Fruit fly (Drosophila melanogaster): Measurements from ENCODE around the gene CG7376.

CG7376 gene

dm6 chr3L:6188995-6189927 lies 15.2 kb downstream of the CG7376 start, which contains the start of the genes D19A and CG7386 (continued):
- peak; percentile 35; the same call in 1 of the 2 replicates for TF ChIP-seq Bgb (GFP tag; IDR thresholded peaks at IDR 0.05; ENCODE audit: partially characterized antibody)
- peak; percentile 43 for TF ChIP-seq CG18599 (GFP tag; optimal IDR thresholded peaks at IDR 0.05)
- no peak for TF ChIP-seq CG8765 (GFP tag; IDR thresholded peaks at IDR 0.05)
- TF ChIP-seq CG7928 (GFP tag; optimal IDR thresholded peaks at IDR 0.05), result peak; percentile 89
- TF ChIP-seq CG1603 (tag; optimal IDR thresholded peaks at IDR 0.05), result peak; percentile 59
- TF ChIP-seq fd102C (GFP tag; optimal IDR thresholded peaks at IDR 0.05), result no peak
- no peak for TF ChIP-seq CG4360 (GFP tag; IDR thresholded peaks at IDR 0.05)
- TF ChIP-seq CG3281 (GFP tag; optimal IDR thresholded peaks at IDR 0.05), result peak; percentile 38
- TF ChIP-seq CG10274 (GFP tag; optimal IDR thresholded peaks at IDR 0.05), result peak; percentile 41
- TF ChIP-seq gt (GFP tag; IDR thresholded peaks at IDR 0.05), result no peak
- no peak for TF ChIP-seq Spps (tag; optimal IDR thresholded peaks at IDR 0.05)
- peak; percentile 2 for TF ChIP-seq lbe (GFP tag; optimal IDR thresholded peaks at IDR 0.05)
- TF ChIP-seq pum (GFP tag; optimal IDR thresholded peaks at IDR 0.05), result peak; percentile 28
- TF ChIP-seq Dref (GFP tag; IDR thresholded peaks at IDR 0.05), result 0 out of 2 replicates have a peak, but pooled peaks have one; percentile 28
- TF ChIP-seq CG1832 (GFP tag; optimal IDR thresholded peaks at IDR 0.05), result no peak
- TF ChIP-seq fd96Cb (tag; optimal IDR thresholded peaks at IDR 0.05), result peak; percentile 22
- TF ChIP-seq Bdp1 (GFP tag; optimal IDR thresholded peaks at IDR 0.05), result no peak
- TF ChIP-seq CG15479 (GFP tag; optimal IDR thresholded peaks at IDR 0.05), result no peak
- TF ChIP-seq CG14965 (GFP tag; optimal IDR thresholded peaks at IDR 0.05; ENCODE audit: borderline replicate concordance), result no peak
- TF ChIP-seq h (optimal IDR thresholded peaks at IDR 0.05), result no peak
- TF ChIP-seq CG8924 (tag; optimal IDR thresholded peaks at IDR 0.05), result peak; percentile 69
- TF ChIP-seq z (GFP tag; IDR thresholded peaks at IDR 0.05), result no peak
- TF ChIP-seq CG13775 (GFP tag; optimal IDR thresholded peaks at IDR 0.05), result peak; percentile 17
- TF ChIP-seq pfk (GFP tag; optimal IDR thresholded peaks at IDR 0.05), result no peak
- TF ChIP-seq ci (GFP tag; IDR thresholded peaks at IDR 0.05), result peak; percentile 75
- TF ChIP-seq Tbp (GFP tag; optimal IDR thresholded peaks at IDR 0.05), result no peak
- TF ChIP-seq Poxn (GFP tag; IDR thresholded peaks at IDR 0.05), result no peak
- TF ChIP-seq lmd (GFP tag; IDR thresholded peaks at IDR 0.05), result peak; percentile 65
- peak; percentile 74 for TF ChIP-seq gem (tag; optimal IDR thresholded peaks at IDR 0.05)
- peak; percentile 15; the same call in 1 of the 2 replicates for TF ChIP-seq gsb (GFP tag; IDR thresholded peaks at IDR 0.05)
- peak; percentile 29 for TF ChIP-seq maf-S (GFP tag; optimal IDR thresholded peaks at IDR 0.05)
- TF ChIP-seq Ssrp (tag; optimal IDR thresholded peaks at IDR 0.05), result peak; percentile 25
- TF ChIP-seq CG4854 (GFP tag; optimal IDR thresholded peaks at IDR 0.05), result no peak
- no peak for TF ChIP-seq tll (GFP tag; optimal IDR thresholded peaks at IDR 0.05)
- 0 out of 2 replicates have a peak, but pooled peaks have one; percentile 17 for TF ChIP-seq sens-2 (GFP tag; IDR thresholded peaks at IDR 0.05)
- no peak for TF ChIP-seq Mes4 (GFP tag; optimal IDR thresholded peaks at IDR 0.05)
- TF ChIP-seq CG12299 (tag; optimal IDR thresholded peaks at IDR 0.05), result no peak
- TF ChIP-seq CG13894 (tag; optimal IDR thresholded peaks at IDR 0.05), result peak; percentile 34
- no peak for TF ChIP-seq Lim3 (GFP tag; IDR thresholded peaks at IDR 0.05)
- no peak for TF ChIP-seq dan (GFP tag; IDR thresholded peaks at IDR 0.05)
- TF ChIP-seq Dp (GFP tag; optimal IDR thresholded peaks at IDR 0.05), result no peak
- peak; percentile 100 for TF ChIP-seq CG12155 (GFP tag; optimal IDR thresholded peaks at IDR 0.05)
- TF ChIP-seq CG7963 (GFP tag; IDR thresholded peaks at IDR 0.05; ENCODE audit: partially characterized antibody), result no peak
- TF ChIP-seq CG9817 (tag; optimal IDR thresholded peaks at IDR 0.05), result peak; percentile 58
- TF ChIP-seq Sry-δ (GFP tag; optimal IDR thresholded peaks at IDR 0.05), result peak; percentile 22
- peak; percentile 47 for TF ChIP-seq CG9876 (GFP tag; optimal IDR thresholded peaks at IDR 0.05)
- peak; percentile 79 for TF ChIP-seq CG2120 (GFP tag; optimal IDR thresholded peaks at IDR 0.05)
- peak; percentile 97 for TF ChIP-seq Elba2 (GFP tag; optimal IDR thresholded peaks at IDR 0.05)
- TF ChIP-seq CG31441 (GFP tag; IDR thresholded peaks at IDR 0.05), result peak; percentile 57
